Fruit fly (Drosophila melanogaster): ENCODE results near the gene CASK.

DNA sequence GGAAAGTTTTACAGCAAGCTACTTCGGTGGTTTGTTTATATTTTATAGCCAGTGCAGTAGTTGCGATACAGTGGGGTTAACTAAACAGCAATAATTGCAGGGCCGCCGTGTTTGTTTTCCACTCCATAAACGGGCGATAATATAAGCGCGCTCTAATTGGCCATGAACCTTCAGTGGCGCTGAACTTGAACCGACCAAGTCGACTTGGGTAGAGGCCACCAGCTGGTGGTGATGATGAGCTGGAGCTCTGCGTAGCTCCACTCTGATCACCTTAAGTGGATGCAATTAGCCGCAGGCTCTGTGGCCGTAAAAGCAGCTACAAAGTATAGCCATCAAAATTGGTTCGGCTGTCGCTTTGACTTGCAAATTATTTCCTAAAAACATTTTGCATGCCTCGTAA, 42.4 kb downstream of the CASK start:
- no peak for TF ChIP-seq Dfd (GFP tag; optimal IDR thresholded peaks at IDR 0.05)
- TF ChIP-seq brk (GFP tag; optimal IDR thresholded peaks at IDR 0.05): no peak
- no peak for TF ChIP-seq Myc (optimal IDR thresholded peaks at IDR 0.05)
- no peak for TF ChIP-seq pan (optimal IDR thresholded peaks at IDR 0.05)
- TF ChIP-seq Vsx2 (GFP tag; optimal IDR thresholded peaks at IDR 0.05; ENCODE audit: partially characterized antibody): no peak
- no peak for TF ChIP-seq N (GFP tag; optimal IDR thresholded peaks at IDR 0.05)

Measured in whole organism, wandering third instar larva.